Worm (Caenorhabditis elegans) whole organism, L1 larva: Measurements from ENCODE around the gene pola-1.
A peak's percentile ranks its signal among the peaks of the same experiment; 100 is the strongest.

Experiments used
- C16A3.4 ChIP-seq: fragments of 150-350 bp; optimal IDR thresholded peaks from 2 replicates; lab custom pipeline; 2014; ENCODE audit warnings: missing biosample characterization, missing genetic modification characterization
- C34B4.2 ChIP-seq: sonication (generic microtip); optimal IDR thresholded peaks from 2 replicates; lab custom pipeline; 2017; ENCODE audit warnings: mild to moderate bottlenecking, missing genetic modification characterization, missing compliant biosample characterization
- alr-1 ChIP-seq: fragments of 200-800 bp; sonication (Bioruptor generic); optimal IDR thresholded peaks from 2 replicates; lab custom pipeline; 2018; ENCODE audit warnings: borderline replicate concordance, mild to moderate bottlenecking, missing genetic modification characterization, missing compliant biosample characterization
- blmp-1 ChIP-seq: fragments of 150-350 bp; optimal IDR thresholded peaks from 2 replicates; lab custom pipeline; 2014; ENCODE audit warnings: missing biosample characterization, missing genetic modification characterization
- ceh-82 ChIP-seq, 3 experiments: fragments of 150-350 bp in 1 of 3; sonication (generic microtip) in 2 of 3; optimal IDR thresholded peaks; 2 replicates each; lab custom pipeline; 2014 to 2017; ENCODE audit warnings: missing biosample characterization in 3 of 3, missing genetic modification characterization in 3 of 3
- ceh-90 ChIP-seq: sonication (generic microtip); optimal IDR thresholded peaks from 2 replicates; lab custom pipeline; 2016; ENCODE audit warnings: missing genetic modification characterization, missing compliant biosample characterization
- ces-1 ChIP-seq: fragments of 150-350 bp; optimal IDR thresholded peaks from 2 replicates; lab custom pipeline; 2014; ENCODE audit warnings: missing biosample characterization, missing genetic modification reagents, missing genetic modification characterization
- dsc-1 ChIP-seq: sonication (generic microtip); optimal IDR thresholded peaks from 2 replicates; lab custom pipeline; 2016; ENCODE audit warnings: mild to moderate bottlenecking, missing genetic modification characterization, missing compliant biosample characterization
- efl-1 ChIP-seq, 4 experiments: fragments of 150-350 bp; optimal IDR thresholded peaks in 3 of 4; peaks in 1 of 4; 1 replicate in 1 of 4; 2 replicates in 3 of 4; lab custom pipeline; 2014; ENCODE audit warnings: missing biosample characterization in 2 of 4, missing genetic modification characterization in 2 of 4, missing genetic modification reagents in 2 of 4
- egl-13 ChIP-seq: sonication (generic microtip); optimal IDR thresholded peaks from 2 replicates; lab custom pipeline; 2016; ENCODE audit warnings: missing genotype, missing genetic modification reagents, missing genetic modification characterization, missing compliant biosample characterization
- ets-5 ChIP-seq: fragments of 200-800 bp; sonication (Bioruptor generic); IDR thresholded peaks from 2 replicates; pipeline ENCODE4 v1.3.6; 2022; ENCODE audit warnings: missing genetic modification characterization, missing compliant biosample characterization
- fkh-10 ChIP-seq: sonication (generic microtip); optimal IDR thresholded peaks from 2 replicates; lab custom pipeline; 2017; ENCODE audit warnings: missing biosample characterization, missing genetic modification reagents, missing genetic modification characterization
- fkh-8 ChIP-seq: sonication (generic microtip); optimal IDR thresholded peaks from 2 replicates; lab custom pipeline; 2016; ENCODE audit warnings: mild to moderate bottlenecking, missing genetic modification characterization, missing compliant biosample characterization
- hlh-17 ChIP-seq: fragments of 200-800 bp; sonication (Bioruptor generic); optimal IDR thresholded peaks from 2 replicates; lab custom pipeline; 2018; ENCODE audit warnings: missing genetic modification characterization, mild to moderate bottlenecking, missing compliant biosample characterization, moderate library complexity, borderline replicate concordance
- isw-1 ChIP-seq: fragments of 200-800 bp; sonication (Bioruptor generic); IDR thresholded peaks from 2 replicates; pipeline ENCODE4 v1.3.6; 2022; ENCODE audit warnings: missing genetic modification characterization, missing compliant biosample characterization
- lin-13 ChIP-seq: fragments of 150-350 bp; optimal IDR thresholded peaks from 2 replicates; lab custom pipeline; 2014; ENCODE audit warnings: missing biosample characterization, missing genetic modification reagents, missing genetic modification characterization
- lin-14 ChIP-seq: fragments of 200-800 bp; sonication (Bioruptor generic); optimal IDR thresholded peaks from 2 replicates; lab custom pipeline; 2018; ENCODE audit warnings: mild to moderate bottlenecking, missing genetic modification characterization, moderate library complexity, missing compliant biosample characterization
- lin-15B ChIP-seq: fragments of 150-350 bp; sonication (generic microtip); optimal IDR thresholded peaks from 3 replicates; lab custom pipeline; 2014; ENCODE audit warnings: missing biosample characterization, missing genetic modification characterization
- lin-39 ChIP-seq: fragments of 150-350 bp; optimal IDR thresholded peaks from 2 replicates; lab custom pipeline; 2014; ENCODE audit warnings: missing biosample characterization, missing genetic modification reagents, missing genetic modification characterization
- lir-3 ChIP-seq: sonication (generic microtip); optimal IDR thresholded peaks from 2 replicates; lab custom pipeline; 2016; ENCODE audit warnings: mild to moderate bottlenecking, missing genetic modification characterization, moderate library complexity, missing compliant biosample characterization; ENCODE audit not compliant: poor library complexity
- lsy-2 ChIP-seq, 2 experiments: fragments of 150-350 bp; optimal IDR thresholded peaks; 2 replicates each; lab custom pipeline; 2014; ENCODE audit warnings: missing biosample characterization in 2 of 2, missing genetic modification characterization in 2 of 2
- mep-1 ChIP-seq: fragments of 150-350 bp; optimal IDR thresholded peaks from 2 replicates; lab custom pipeline; 2014; ENCODE audit warnings: missing biosample characterization, missing genetic modification characterization
- nhr-11 ChIP-seq: fragments of 150-350 bp; optimal IDR thresholded peaks from 2 replicates; lab custom pipeline; 2014; ENCODE audit warnings: missing biosample characterization, missing genetic modification characterization
- nhr-19 ChIP-seq: fragments of 200-800 bp; sonication (Bioruptor generic); conservative IDR thresholded peaks from 2 replicates; pipeline ENCODE4 v1.3.6; 2022; ENCODE audit warnings: missing genetic modification characterization, missing compliant biosample characterization
- nhr-20 ChIP-seq: sonication (generic microtip); optimal IDR thresholded peaks from 2 replicates; lab custom pipeline; 2016; ENCODE audit warnings: mild to moderate bottlenecking, missing genetic modification characterization, missing compliant biosample characterization
- nhr-28 ChIP-seq: fragments of 150-350 bp; optimal IDR thresholded peaks from 2 replicates; lab custom pipeline; 2014; ENCODE audit warnings: missing biosample characterization, missing genetic modification characterization
- nhr-47 ChIP-seq: sonication (generic microtip); optimal IDR thresholded peaks from 2 replicates; lab custom pipeline; 2016; ENCODE audit warnings: mild to moderate bottlenecking, missing genetic modification characterization, moderate library complexity, missing compliant biosample characterization
- nhr-71 ChIP-seq: sonication (generic microtip); optimal IDR thresholded peaks from 2 replicates; lab custom pipeline; 2016; ENCODE audit warnings: mild to moderate bottlenecking, missing genetic modification characterization, moderate library complexity, missing compliant biosample characterization
- nhr-84 ChIP-seq: sonication (generic microtip); optimal IDR thresholded peaks from 2 replicates; lab custom pipeline; 2017; ENCODE audit warnings: missing biosample characterization, missing genetic modification characterization
- nhr-85 ChIP-seq: sonication (generic microtip); peaks from one replicate; lab custom pipeline; 2016; ENCODE audit warnings: missing genetic modification characterization, inconsistent platforms, missing compliant biosample characterization
- pqm-1 ChIP-seq: sonication (generic microtip); optimal IDR thresholded peaks from 3 replicates; lab custom pipeline; 2017; ENCODE audit warnings: missing biosample characterization, missing genetic modification characterization
- rnt-1 ChIP-seq: sonication (generic microtip); optimal IDR thresholded peaks from 2 replicates; lab custom pipeline; 2016; ENCODE audit warnings: mild to moderate bottlenecking, missing genetic modification characterization, moderate library complexity, missing compliant biosample characterization
- skn-1 ChIP-seq: fragments of 150-350 bp; optimal IDR thresholded peaks from 2 replicates; lab custom pipeline; 2014; ENCODE audit warnings: missing biosample characterization, missing genetic modification characterization
- snpc-4 ChIP-seq: fragments of 150-350 bp; optimal IDR thresholded peaks from 2 replicates; lab custom pipeline; 2014; ENCODE audit warnings: missing biosample characterization, missing genetic modification characterization
- snu-23 ChIP-seq: sonication (generic microtip); optimal IDR thresholded peaks from 2 replicates; lab custom pipeline; 2016; ENCODE audit warnings: missing genetic modification characterization, missing compliant biosample characterization
- sox-4 ChIP-seq: sonication (generic microtip); optimal IDR thresholded peaks from 2 replicates; lab custom pipeline; 2016; ENCODE audit warnings: missing genetic modification characterization, missing compliant biosample characterization
- sptf-1 ChIP-seq: fragments of 150-350 bp; optimal IDR thresholded peaks from 2 replicates; lab custom pipeline; 2014; ENCODE audit warnings: missing biosample characterization, missing genetic modification characterization
- swsn-7 ChIP-seq: sonication (generic microtip); optimal IDR thresholded peaks from 2 replicates; lab custom pipeline; 2016; ENCODE audit warnings: missing genetic modification characterization, missing compliant biosample characterization
- tlp-1 ChIP-seq: fragments of 150-350 bp; optimal IDR thresholded peaks from 2 replicates; lab custom pipeline; 2014; ENCODE audit warnings: missing biosample characterization, missing genetic modification characterization
- unc-62 ChIP-seq: fragments of 150-350 bp; optimal IDR thresholded peaks from 2 replicates; lab custom pipeline; 2014; ENCODE audit warnings: missing biosample characterization, missing genetic modification reagents, missing genetic modification characterization
- unc-86 ChIP-seq: sonication (generic microtip); optimal IDR thresholded peaks from 2 replicates; lab custom pipeline; 2016; ENCODE audit warnings: missing genetic modification characterization, missing compliant biosample characterization
- zip-4 ChIP-seq: fragments of 200-800 bp; sonication (Bioruptor generic); optimal IDR thresholded peaks from 2 replicates; lab custom pipeline; 2018; ENCODE audit warnings: mild to moderate bottlenecking, missing genetic modification characterization, moderate library complexity, missing compliant biosample characterization
- ztf-11 ChIP-seq, 2 experiments: sonication (generic microtip); optimal IDR thresholded peaks; 2 replicates each; lab custom pipeline; 2016 to 2017; ENCODE audit warnings: missing genetic modification characterization in 2 of 2, missing biosample characterization in 1 of 2, missing compliant biosample characterization in 1 of 2

pola-1 gene

ce11 chrIII:11175642-11176217, 33.5 kb downstream of the pola-1 start:
- TF ChIP-seq nhr-71 (tag; lab: Kevin White, UChicago) (no peak), snu-23 (GFP tag; lab: Kevin White, UChicago) (no peak), nhr-85 (no peak), nhr-20 (tag; lab: Kevin White, UChicago) (no peak), nhr-11 (tag; lab: Kevin White, UChicago) (no peak)
- TF ChIP-seq, all 84 proteins: peak for 0

DNA sequence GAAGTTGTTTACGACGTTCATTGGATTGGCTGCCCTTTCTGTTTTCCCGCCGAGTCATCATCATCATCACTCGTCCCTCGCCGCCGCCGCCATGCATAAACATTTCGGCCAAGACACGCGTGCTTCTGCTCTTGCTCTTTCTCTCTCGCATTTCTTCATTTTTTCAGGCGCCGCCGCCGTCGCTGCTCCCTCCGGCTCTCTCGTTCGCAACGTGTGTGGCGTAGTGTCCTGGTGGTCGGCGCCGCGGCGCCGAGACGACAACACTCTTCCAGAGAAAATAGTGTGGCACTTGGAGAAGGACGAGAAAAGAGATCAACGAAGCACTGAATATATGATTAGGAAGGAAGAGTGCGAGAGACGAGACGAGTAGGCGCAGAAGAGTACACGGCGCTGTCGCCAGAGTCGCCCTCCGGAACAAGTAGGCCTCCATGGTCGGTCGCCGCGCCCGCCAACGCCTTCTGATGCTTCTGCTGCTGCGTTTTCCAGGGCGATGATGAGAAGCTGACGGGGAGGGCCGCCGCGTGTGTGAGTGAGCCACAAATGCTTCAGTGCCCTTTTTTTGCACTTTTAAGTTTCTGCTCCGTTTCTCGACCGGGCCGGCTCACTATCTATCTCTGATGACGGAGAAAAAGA, 43.4 kb downstream of the pola-1 start:
- no peak for TF ChIP-seq nhr-84 (tag; lab: Kevin White, UChicago)
- TF ChIP-seq egl-13 (tag; lab: Kevin White, UChicago) = peak; percentile 24
- TF ChIP-seq fkh-10 = peak; percentile 88
- peak; percentile 94 for TF ChIP-seq lin-14 (GFP tag; lab: Kevin White, UChicago)
- peak in 1 of 3 experiments; percentile 44 for TF ChIP-seq ceh-82 (tag; optimal IDR thresholded peaks at IDR 0.05; lab: Kevin White, UChicago)
- no peak for TF ChIP-seq lin-13 (GFP tag; lab: Kevin White, UChicago)
- TF ChIP-seq isw-1 = no peak
- TF ChIP-seq unc-86 = peak; percentile 48
- TF ChIP-seq mep-1 (tag; lab: Kevin White, UChicago) = peak; percentile 10
- TF ChIP-seq rnt-1 = peak; percentile 4
- TF ChIP-seq hlh-17 = no peak
- TF ChIP-seq dsc-1 (tag; lab: Kevin White, UChicago) = peak; percentile 19
- peak in 1 of 2 experiments; percentile 5 for TF ChIP-seq lsy-2 (tag; optimal IDR thresholded peaks at IDR 0.05; lab: Kevin White, UChicago)
- TF ChIP-seq fkh-8 = peak; percentile 50
- peak; percentile 26 for TF ChIP-seq swsn-7 (tag; lab: Kevin White, UChicago)
- TF ChIP-seq efl-1 (optimal IDR thresholded peaks at IDR 0.05; lab: Kevin White, UChicago) = peak in 1 of 2 experiments; percentile 0
- TF ChIP-seq efl-1 (GFP tag; optimal IDR thresholded peaks at IDR 0.05 in 1 of 2; lab: Kevin White, UChicago) = no peak
- peak; percentile 48 for TF ChIP-seq nhr-47 (tag; lab: Kevin White, UChicago)
- peak; percentile 39 for TF ChIP-seq nhr-71 (tag; lab: Kevin White, UChicago)

DNA sequence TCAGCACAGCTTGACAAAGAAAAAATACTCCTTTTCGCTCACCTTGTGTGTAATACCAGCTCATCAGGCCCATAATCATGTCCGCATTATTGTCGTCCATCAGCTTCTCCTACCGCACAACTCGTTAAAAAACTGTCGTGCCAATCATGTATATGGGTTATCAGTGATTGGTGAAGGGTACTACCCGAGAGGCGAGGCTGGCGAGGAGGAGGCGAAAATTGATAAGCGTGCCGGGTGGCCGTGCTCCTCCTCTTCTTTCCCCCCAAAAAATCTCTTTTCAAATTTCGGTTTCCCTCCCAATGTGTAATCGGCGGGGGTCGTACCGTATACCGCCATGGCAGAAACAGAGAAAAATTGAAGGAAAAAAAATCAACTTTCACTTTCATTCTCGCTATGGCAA, 45.9 kb downstream of the pola-1 start:
- TF ChIP-seq nhr-85 (no peak), lin-39 (tag; lab: Kevin White, UChicago) (no peak), C16A3.4 (tag; lab: Kevin White, UChicago) (no peak), sox-4 (tag; lab: Kevin White, UChicago) (no peak), C34B4.2 (tag; lab: Kevin White, UChicago) (no peak), egl-13 (tag; lab: Kevin White, UChicago) (no peak), lin-15B (tag; lab: Kevin White, UChicago) (no peak), ets-5 (GFP tag; lab: Robert Waterston, UW) (no peak), nhr-28 (tag; lab: Kevin White, UChicago) (no peak), unc-62 (no peak), ceh-90 (tag; lab: Kevin White, UChicago) (no peak)

- no peak for TF ChIP-seq ztf-11 (tag; optimal IDR thresholded peaks at IDR 0.05; lab: Kevin White, UChicago)
- no peak for TF ChIP-seq efl-1 (optimal IDR thresholded peaks at IDR 0.05; lab: Kevin White, UChicago)
- TF ChIP-seq efl-1 (GFP tag; optimal IDR thresholded peaks at IDR 0.05 in 1 of 2; lab: Kevin White, UChicago) = no peak
- TF ChIP-seq zip-4 = no peak
- no peak for TF ChIP-seq lir-3 (tag; lab: Kevin White, UChicago)
- no peak for TF ChIP-seq ces-1 (GFP tag; lab: Kevin White, UChicago)
- no peak for TF ChIP-seq skn-1
- no peak for TF ChIP-seq sptf-1 (tag; lab: Kevin White, UChicago)
- TF ChIP-seq nhr-20 (tag; lab: Kevin White, UChicago) = no peak
- no peak for TF ChIP-seq pqm-1
- TF ChIP-seq tlp-1 (tag; lab: Kevin White, UChicago) = no peak
- TF ChIP-seq blmp-1 (tag; lab: Kevin White, UChicago) = no peak
- TF ChIP-seq snpc-4 (tag; lab: Kevin White, UChicago) = no peak
- TF ChIP-seq snu-23 (GFP tag; lab: Kevin White, UChicago) = no peak
- no peak for TF ChIP-seq nhr-19
- TF ChIP-seq alr-1 (tag; lab: Kevin White, UChicago) = no peak
Measured at ce11 chrIII:11193251-11193650, 51.0 kb downstream of the pola-1 start.
